Fruit fly (Drosophila melanogaster) whole organism, embryonic: Measurements from ENCODE around the gene Actn3.

Experiments
- Atf3 ChIP-seq: fragments of 200-800 bp; sonication (Bioruptor generic); optimal IDR thresholded peaks from 3 replicates; lab custom pipeline; 2016; ENCODE audit warnings: missing biosample characterization, missing genetic modification characterization
- Bgb ChIP-seq: fragments of 200-800 bp; sonication (Bioruptor generic); IDR thresholded peaks from 2 replicates; pipeline ENCODE4 v1.3.6; 2022; ENCODE audit warnings: missing biosample characterization, missing genetic modification characterization; ENCODE audit not compliant: partially characterized antibody
- CG11093 ChIP-seq: fragments of 200-800 bp; sonication (Bioruptor generic); IDR thresholded peaks from 3 replicates; pipeline ENCODE4 v1.3.6; 2022; ENCODE audit warnings: missing biosample characterization, missing genetic modification characterization
- CG11456 ChIP-seq: fragments of 200-800 bp; sonication (Bioruptor generic); IDR thresholded peaks from 3 replicates; pipeline ENCODE4 v1.3.6; 2022; ENCODE audit warnings: missing biosample characterization, missing genetic modification characterization
- CG11504 ChIP-seq: fragments of 200-800 bp; sonication (Bioruptor generic); optimal IDR thresholded peaks from 3 replicates; lab custom pipeline; 2019; ENCODE audit warnings: missing biosample characterization, mild to moderate bottlenecking, missing genetic modification characterization, moderate library complexity
- CG11723 ChIP-seq: fragments of 200-800 bp; sonication (Bioruptor generic); optimal IDR thresholded peaks from 2 replicates; lab custom pipeline; 2017; ENCODE audit warnings: missing biosample characterization, mild to moderate bottlenecking, missing genetic modification characterization
- CG12236 ChIP-seq: fragments of 200-800 bp; sonication (Bioruptor generic); optimal IDR thresholded peaks from 2 replicates; lab custom pipeline; 2016; ENCODE audit warnings: missing biosample characterization, missing genetic modification characterization
- CG13296 ChIP-seq: fragments of 200-800 bp; sonication (Bioruptor generic); optimal IDR thresholded peaks from 3 replicates; lab custom pipeline; 2018; ENCODE audit warnings: missing biosample characterization, mild to moderate bottlenecking, missing genetic modification characterization
- CG15514 ChIP-seq: fragments of 200-800 bp; sonication (Bioruptor generic); optimal IDR thresholded peaks from 3 replicates; lab custom pipeline; 2017; ENCODE audit warnings: missing biosample characterization, missing genetic modification characterization, mild to moderate bottlenecking, moderate library complexity, missing genetic modification reagents
- CG16863 ChIP-seq: fragments of 200-800 bp; sonication (Bioruptor generic); optimal IDR thresholded peaks from 3 replicates; lab custom pipeline; 2016; ENCODE audit warnings: missing biosample characterization, missing genetic modification characterization
- CG17612 ChIP-seq: fragments of 200-800 bp; sonication (Bioruptor generic); IDR thresholded peaks from 2 replicates; pipeline ENCODE4 v1.3.6; 2022; ENCODE audit warnings: missing biosample characterization, missing genetic modification characterization
- CG17802 ChIP-seq: fragments of 200-800 bp; sonication (Bioruptor generic); optimal IDR thresholded peaks from 2 replicates; lab custom pipeline; 2018; ENCODE audit warnings: missing biosample characterization, mild to moderate bottlenecking, missing genetic modification characterization, moderate library complexity
- CG18764 ChIP-seq: fragments of 200-800 bp; sonication (Bioruptor generic); optimal IDR thresholded peaks from 3 replicates; lab custom pipeline; 2016; ENCODE audit warnings: missing biosample characterization, missing genetic modification characterization
- CG2116 ChIP-seq: fragments of 200-800 bp; sonication (Bioruptor generic); optimal IDR thresholded peaks from 3 replicates; lab custom pipeline; 2018; ENCODE audit warnings: missing biosample characterization, mild to moderate bottlenecking, missing genetic modification characterization
- CG2120 ChIP-seq: fragments of 200-800 bp; sonication (Bioruptor generic); optimal IDR thresholded peaks from 3 replicates; lab custom pipeline; 2016; ENCODE audit warnings: missing biosample characterization, missing genetic modification characterization
- CG31224 ChIP-seq: fragments of 200-800 bp; sonication (Bioruptor generic); IDR thresholded peaks from 2 replicates; pipeline ENCODE4 v1.3.6; 2022; ENCODE audit warnings: missing biosample characterization, missing genetic modification characterization
- CG31441 ChIP-seq: fragments of 200-800 bp; sonication (Bioruptor generic); IDR thresholded peaks from 2 replicates; pipeline ENCODE4 v1.3.6; 2022; ENCODE audit warnings: missing biosample characterization, missing genetic modification characterization
- CG32532 ChIP-seq: fragments of 200-800 bp; sonication (Bioruptor generic); IDR thresholded peaks from 2 replicates; pipeline ENCODE4 v1.3.6; 2022; ENCODE audit warnings: missing biosample characterization, missing genetic modification characterization
- CG3847 ChIP-seq: fragments of 200-800 bp; sonication (Bioruptor generic); IDR thresholded peaks from 2 replicates; pipeline ENCODE4 v1.3.6; 2022; ENCODE audit warnings: missing biosample characterization, missing genetic modification characterization
- CG42726 ChIP-seq: fragments of 200-800 bp; sonication (Bioruptor generic); IDR thresholded peaks from 2 replicates; pipeline ENCODE4 v1.3.6; 2022; ENCODE audit warnings: missing biosample characterization, missing genetic modification characterization; ENCODE audit not compliant: partially characterized antibody
- CG4404 ChIP-seq: fragments of 200-800 bp; sonication (Bioruptor generic); IDR thresholded peaks from 2 replicates; pipeline ENCODE4 v1.3.6; 2022; ENCODE audit warnings: missing biosample characterization, missing genetic modification characterization
- CG4617 ChIP-seq: fragments of 200-800 bp; sonication (Bioruptor generic); optimal IDR thresholded peaks from 3 replicates; lab custom pipeline; 2016; ENCODE audit warnings: missing biosample characterization, missing genetic modification characterization, borderline replicate concordance
- CG4730 ChIP-seq: fragments of 200-800 bp; sonication (Bioruptor generic); IDR thresholded peaks from 2 replicates; pipeline ENCODE4 v1.3.6; 2022; ENCODE audit warnings: missing biosample characterization, missing genetic modification characterization
- CG5180 ChIP-seq: fragments of 200-800 bp; sonication (Bioruptor generic); optimal IDR thresholded peaks from 3 replicates; lab custom pipeline; 2017; ENCODE audit warnings: missing biosample characterization, missing genetic modification characterization, mild to moderate bottlenecking, moderate library complexity, missing genetic modification reagents
- CG7839 ChIP-seq: fragments of 200-800 bp; sonication (Bioruptor generic); optimal IDR thresholded peaks from 3 replicates; lab custom pipeline; 2018; ENCODE audit warnings: missing biosample characterization, mild to moderate bottlenecking, missing genetic modification characterization, moderate library complexity
- CG9215 ChIP-seq: fragments of 200-800 bp; sonication (Bioruptor generic); IDR thresholded peaks from 2 replicates; pipeline ENCODE4 v1.3.6; 2022; ENCODE audit warnings: missing biosample characterization, missing genetic modification characterization
- Dip2 ChIP-seq: fragments of 200-800 bp; sonication (Bioruptor generic); IDR thresholded peaks from 2 replicates; pipeline ENCODE4 v1.3.6; 2022; ENCODE audit warnings: missing biosample characterization, missing genetic modification characterization
- Dip3 ChIP-seq: fragments of 200-800 bp; sonication (Bioruptor generic); optimal IDR thresholded peaks from 3 replicates; lab custom pipeline; 2016; ENCODE audit warnings: missing biosample characterization, missing genetic modification characterization
- Dref ChIP-seq: fragments of 200-800 bp; sonication (Bioruptor generic); IDR thresholded peaks from 2 replicates; pipeline ENCODE4 v1.3.6; 2022; ENCODE audit warnings: missing biosample characterization, missing genetic modification characterization
- Hr3 ChIP-seq: fragments of 200-800 bp; sonication (Bioruptor generic); optimal IDR thresholded peaks from 3 replicates; lab custom pipeline; 2016; ENCODE audit warnings: missing biosample characterization, missing genetic modification characterization
- Meics ChIP-seq: fragments of 200-800 bp; sonication (Bioruptor generic); optimal IDR thresholded peaks from 2 replicates; lab custom pipeline; 2017; ENCODE audit warnings: missing biosample characterization, mild to moderate bottlenecking, missing genetic modification characterization
- Opbp ChIP-seq: fragments of 200-800 bp; sonication (Bioruptor generic); IDR thresholded peaks from 3 replicates; pipeline ENCODE4 v1.3.6; 2022; ENCODE audit warnings: missing biosample characterization, missing genetic modification characterization; ENCODE audit not compliant: partially characterized antibody
- Pdp1 ChIP-seq, 2 experiments: fragments of 200-800 bp; sonication (Bioruptor generic); optimal IDR thresholded peaks; 3 replicates each; lab custom pipeline; 2016; ENCODE audit warnings: missing biosample characterization in 2 of 2, missing genetic modification characterization in 2 of 2, mild to moderate bottlenecking in 1 of 2, moderate library complexity in 1 of 2
- Sin3A ChIP-seq: fragments of >200 bp; optimal IDR thresholded peaks from 2 replicates; lab custom pipeline; 2018
- Ssrp ChIP-seq: fragments of 200-800 bp; sonication (Bioruptor generic); optimal IDR thresholded peaks from 2 replicates; lab custom pipeline; 2018; ENCODE audit warnings: missing biosample characterization, mild to moderate bottlenecking, missing genetic modification characterization, moderate library complexity
- Stat92E ChIP-seq, 3 experiments: fragments of >200 bp in 2 of 3; fragments of 200-800 bp in 1 of 3; sonication (Bioruptor generic) in 1 of 3; optimal IDR thresholded peaks; 2 replicates each; lab custom pipeline; 2017 to 2019; ENCODE audit warnings: missing biosample characterization in 3 of 3, missing genetic modification characterization in 3 of 3, mild to moderate bottlenecking in 1 of 3, moderate library complexity in 1 of 3
- Tbp ChIP-seq: fragments of >200 bp; optimal IDR thresholded peaks from 2 replicates; lab custom pipeline; 2018; ENCODE audit warnings: missing biosample characterization, missing genetic modification characterization
- ab ChIP-seq: fragments of 200-800 bp; sonication (Bioruptor generic); optimal IDR thresholded peaks from 2 replicates; lab custom pipeline; 2016; ENCODE audit warnings: missing biosample characterization, missing genetic modification characterization
- ase ChIP-seq: fragments of 200-800 bp; sonication (Bioruptor generic); IDR thresholded peaks from 3 replicates; pipeline ENCODE4 v1.3.6; 2022; ENCODE audit warnings: missing biosample characterization, missing genetic modification characterization
- da ChIP-seq: fragments of 200-800 bp; sonication (Bioruptor generic); optimal IDR thresholded peaks from 2 replicates; lab custom pipeline; 2016; ENCODE audit warnings: missing biosample characterization, missing genetic modification characterization
- fd96Cb ChIP-seq: fragments of 200-800 bp; sonication (Bioruptor generic); optimal IDR thresholded peaks from 2 replicates; lab custom pipeline; 2018; ENCODE audit warnings: missing biosample characterization, mild to moderate bottlenecking, missing genetic modification characterization, moderate library complexity
- grn ChIP-seq: fragments of 200-800 bp; sonication (Bioruptor generic); optimal IDR thresholded peaks from 3 replicates; lab custom pipeline; 2017; ENCODE audit warnings: missing biosample characterization, missing genetic modification characterization
- jing ChIP-seq: fragments of 200-800 bp; sonication (Bioruptor generic); optimal IDR thresholded peaks from 2 replicates; lab custom pipeline; 2018; ENCODE audit warnings: missing biosample characterization, mild to moderate bottlenecking, missing genetic modification characterization
- ken ChIP-seq: fragments of 200-800 bp; sonication (Bioruptor generic); IDR thresholded peaks from 3 replicates; pipeline ENCODE4 v1.3.6; 2022; ENCODE audit warnings: missing biosample characterization, missing genetic modification characterization
- lmd ChIP-seq: fragments of 200-800 bp; sonication (Bioruptor generic); IDR thresholded peaks from 2 replicates; pipeline ENCODE4 v1.3.6; 2022; ENCODE audit warnings: missing biosample characterization, missing genetic modification characterization
- mld ChIP-seq: fragments of 200-800 bp; sonication (Bioruptor generic); IDR thresholded peaks from 3 replicates; pipeline ENCODE4 v1.3.6; 2022; ENCODE audit warnings: missing biosample characterization, missing genetic modification characterization; ENCODE audit not compliant: partially characterized antibody
- nom ChIP-seq: fragments of 200-800 bp; sonication (Bioruptor generic); optimal IDR thresholded peaks from 2 replicates; lab custom pipeline; 2017; ENCODE audit warnings: missing biosample characterization, missing genetic modification characterization, mild to moderate bottlenecking, moderate library complexity, missing genetic modification reagents
- pfk ChIP-seq: fragments of 200-800 bp; sonication (Bioruptor generic); optimal IDR thresholded peaks from 2 replicates; lab custom pipeline; 2018; ENCODE audit warnings: missing biosample characterization, mild to moderate bottlenecking, missing genetic modification characterization, moderate library complexity
- rib ChIP-seq: fragments of 200-800 bp; sonication (Bioruptor generic); IDR thresholded peaks from 2 replicates; pipeline ENCODE4 v1.3.6; 2022; ENCODE audit warnings: missing biosample characterization, missing genetic modification characterization
- ttk ChIP-seq: fragments of 200-800 bp; sonication (Bioruptor generic); IDR thresholded peaks from 2 replicates; pipeline ENCODE4 v2.1.2; 2022; ENCODE audit warnings: missing biosample characterization, missing genetic modification characterization

The Actn3 gene

DNA sequence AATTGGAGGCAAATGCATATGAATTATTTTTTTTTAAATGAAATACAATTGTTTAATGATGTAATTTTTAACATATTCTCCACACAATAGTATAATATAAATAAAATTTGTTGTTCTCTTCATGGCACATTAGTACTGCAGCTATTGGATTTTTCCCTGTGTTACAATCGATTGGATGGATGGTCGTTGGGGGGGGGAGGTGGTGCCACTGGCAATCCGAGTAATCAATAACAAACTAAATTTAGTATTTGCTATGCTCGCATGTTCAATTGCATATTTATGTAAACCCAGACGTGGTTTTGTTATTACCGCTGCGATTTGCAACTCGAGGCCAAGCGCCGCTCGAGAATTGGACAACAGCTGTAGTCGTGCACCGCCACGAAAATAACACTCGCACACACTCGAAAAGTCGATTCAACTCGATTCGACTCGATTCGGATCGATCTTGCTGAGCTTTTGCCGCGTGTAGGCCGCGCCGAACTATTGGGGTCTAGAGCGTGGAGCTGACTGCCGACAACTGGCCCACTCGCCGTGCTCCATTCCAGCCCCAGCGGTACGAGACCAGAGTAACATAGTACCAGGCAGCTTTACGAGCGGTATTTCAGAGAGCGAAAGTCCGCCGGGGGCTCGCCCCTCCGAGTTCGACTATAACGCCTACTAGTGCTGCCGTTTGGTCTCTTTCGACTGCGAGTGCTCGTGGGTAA lies 9.8 kb upstream of the Actn3 start, which contains the start of gene CG18622 (continued):
- peak; percentile 45 for TF ChIP-seq CG11504
- peak; percentile 12 for TF ChIP-seq pfk (GFP tag; lab: Kevin White, UChicago)
- TF ChIP-seq ase (GFP tag; lab: Robert Waterston, UW): no peak
- TF ChIP-seq Dref (GFP tag; lab: Robert Waterston, UW): no peak
- no peak for TF ChIP-seq CG31441 (GFP tag; lab: Robert Waterston, UW)
- TF ChIP-seq CG15514: peak; percentile 30
- TF ChIP-seq Atf3: no peak
- 0 out of 2 replicates have a peak, but pooled peaks have one; percentile 19 for TF ChIP-seq CG4730
- TF ChIP-seq CG2120: no peak
- no peak for TF ChIP-seq Hr3
- peak; percentile 6 for TF ChIP-seq fd96Cb (tag; lab: Kevin White, UChicago)
- no peak for TF ChIP-seq Dip3 (GFP tag; lab: Kevin White, UChicago)
- TF ChIP-seq CG5180: no peak
- TF ChIP-seq Stat92E (GFP tag; optimal IDR thresholded peaks at IDR 0.05; lab: Kevin White, UChicago): no peak
- TF ChIP-seq CG13296 (GFP tag; lab: Kevin White, UChicago): no peak
- no peak for TF ChIP-seq CG17802 (tag; lab: Kevin White, UChicago)
- no peak for TF ChIP-seq CG18764 (GFP tag; lab: Kevin White, UChicago)
- no peak for TF ChIP-seq CG16863 (GFP tag; lab: Kevin White, UChicago)
- no peak for TF ChIP-seq CG17612 (GFP tag; lab: Robert Waterston, UW)
- no peak; the same call in 2 of the 3 replicates for TF ChIP-seq CG11456 (GFP tag; lab: Robert Waterston, UW)
- peak; percentile 15 for TF ChIP-seq nom
- TF ChIP-seq da (GFP tag; lab: Kevin White, UChicago): no peak
- TF ChIP-seq ken (GFP tag; lab: Robert Waterston, UW): 0 out of 3 replicates have a peak, but pooled peaks have one; percentile 32
- no peak for TF ChIP-seq Opbp (GFP tag; lab: Robert Waterston, UW)
- no peak for TF ChIP-seq CG2116 (GFP tag; lab: Kevin White, UChicago)
- TF ChIP-seq CG12236 (GFP tag; lab: Kevin White, UChicago): no peak
- TF ChIP-seq grn (GFP tag; lab: Kevin White, UChicago): peak; percentile 2
- no peak for TF ChIP-seq Sin3A (lab: Kevin White, UChicago)
- no peak for TF ChIP-seq CG11723
- peak; percentile 38 for TF ChIP-seq CG7839 (tag; lab: Kevin White, UChicago)
- peak; percentile 64; the same call in 1 of the 2 replicates for TF ChIP-seq rib (GFP tag; lab: Robert Waterston, UW)
- no peak for TF ChIP-seq jing (GFP tag; lab: Kevin White, UChicago)
- TF ChIP-seq Pdp1 (GFP tag; optimal IDR thresholded peaks at IDR 0.05; lab: Kevin White, UChicago): no peak
- peak; percentile 36 for TF ChIP-seq Ssrp (tag; lab: Kevin White, UChicago)
- no peak for TF ChIP-seq CG11093 (GFP tag; lab: Robert Waterston, UW)
- TF ChIP-seq Dip2 (GFP tag; lab: Robert Waterston, UW): no peak
- TF ChIP-seq CG4404 (GFP tag; lab: Robert Waterston, UW): no peak
- no peak for TF ChIP-seq Tbp (GFP tag; lab: Kevin White, UChicago)
- peak; percentile 29 for TF ChIP-seq CG32532 (GFP tag; lab: Robert Waterston, UW)
- TF ChIP-seq CG9215 (GFP tag; lab: Robert Waterston, UW): no peak
- TF ChIP-seq CG3847 (GFP tag; lab: Robert Waterston, UW): no peak
- no peak for TF ChIP-seq CG31224 (GFP tag; lab: Robert Waterston, UW)
- TF ChIP-seq CG4617 (GFP tag; lab: Kevin White, UChicago): no peak
- TF ChIP-seq lmd (GFP tag; lab: Robert Waterston, UW): peak; percentile 32; the same call in 1 of the 2 replicates
- TF ChIP-seq Meics (GFP tag; lab: Kevin White, UChicago): no peak
- no peak for TF ChIP-seq CG42726 (GFP tag; lab: Robert Waterston, UW)
- TF ChIP-seq mld (GFP tag; lab: Robert Waterston, UW): no peak
- peak; percentile 74; the same call in 1 of the 2 replicates for TF ChIP-seq Bgb (GFP tag; lab: Robert Waterston, UW)
- no peak for TF ChIP-seq ab (GFP tag; lab: Kevin White, UChicago)
- TF ChIP-seq ttk (GFP tag; lab: Robert Waterston, UW): no peak
